Worm (Caenorhabditis elegans) whole organism, late embryonic: ENCODE measurements around the gene exc-14.

Experiments used
- F13H6.1 ChIP-seq: sonication (generic microtip); optimal IDR thresholded peaks from 2 replicates; lab custom pipeline; 2016; ENCODE audit warnings: missing genetic modification characterization, missing compliant biosample characterization
- ama-1 ChIP-seq: fragments of 150-350 bp; optimal IDR thresholded peaks from 2 replicates; lab custom pipeline; 2014
- ceh-22 ChIP-seq: sonication (generic microtip); optimal IDR thresholded peaks from 2 replicates; lab custom pipeline; 2017; ENCODE audit warnings: missing biosample characterization, missing genetic modification characterization
- che-1 ChIP-seq: sonication (generic microtip); optimal IDR thresholded peaks from 2 replicates; lab custom pipeline; 2016; ENCODE audit warnings: mild to moderate bottlenecking, missing genetic modification characterization, missing compliant biosample characterization
- elt-2 ChIP-seq: sonication (generic microtip); optimal IDR thresholded peaks from 2 replicates; lab custom pipeline; 2016; ENCODE audit warnings: missing genetic modification reagents, missing genetic modification characterization, missing compliant biosample characterization
- ets-4 ChIP-seq: sonication (generic microtip); optimal IDR thresholded peaks from 2 replicates; lab custom pipeline; 2016; ENCODE audit warnings: missing genetic modification characterization, missing compliant biosample characterization
- hlh-6 ChIP-seq: sonication (generic microtip); optimal IDR thresholded peaks from 2 replicates; lab custom pipeline; 2016; ENCODE audit warnings: missing genotype, missing genetic modification characterization, missing compliant biosample characterization
- pag-3 ChIP-seq: sonication (generic microtip); optimal IDR thresholded peaks from 2 replicates; lab custom pipeline; 2016; ENCODE audit warnings: missing compliant biosample characterization, missing genetic modification characterization, borderline replicate concordance
- pha-4 ChIP-seq: fragments of 150-350 bp; optimal IDR thresholded peaks from 2 replicates; lab custom pipeline; 2018; ENCODE audit warnings: missing biosample characterization, missing genetic modification reagents, missing genetic modification characterization
- pqm-1 ChIP-seq: sonication (generic microtip); optimal IDR thresholded peaks from 2 replicates; lab custom pipeline; 2016; ENCODE audit warnings: missing genetic modification characterization, missing compliant biosample characterization
- rnt-1 ChIP-seq: sonication (generic microtip); optimal IDR thresholded peaks from 2 replicates; lab custom pipeline; 2016; ENCODE audit warnings: missing genetic modification characterization, missing compliant biosample characterization
- tbx-7 ChIP-seq: sonication (generic microtip); optimal IDR thresholded peaks from 2 replicates; lab custom pipeline; 2016; ENCODE audit warnings: missing genotype, missing genetic modification characterization, missing compliant biosample characterization
- ttx-3 ChIP-seq: sonication (generic microtip); optimal IDR thresholded peaks from 2 replicates; lab custom pipeline; 2016; ENCODE audit warnings: missing genetic modification reagents, missing genetic modification characterization, missing compliant biosample characterization

DNA sequence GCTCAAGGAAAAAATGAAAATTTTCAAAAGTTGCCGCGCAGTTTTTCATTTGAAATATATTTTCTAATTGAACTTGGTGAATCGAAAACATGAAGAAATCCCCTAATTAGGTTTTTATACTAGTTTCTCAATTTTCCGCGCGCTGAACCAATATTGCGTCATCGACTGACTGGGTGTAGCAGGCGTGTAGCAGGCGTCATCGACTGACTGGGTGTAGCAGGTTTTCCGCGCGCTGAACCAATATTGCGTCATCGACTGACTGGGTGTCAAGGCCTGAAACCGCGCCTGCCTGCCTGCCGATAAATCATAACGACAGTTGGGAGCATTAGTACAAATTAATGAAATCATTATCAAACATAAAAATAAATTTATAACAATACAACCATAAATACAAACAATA lies 22.6 kb downstream of the exc-14 start:
- TF ChIP-seq rnt-1 (no peak), che-1 (tag; lab: Kevin White, UChicago) (no peak), ets-4 (tag; lab: Kevin White, UChicago) (no peak), pag-3 (no peak), F13H6.1 (no peak), ama-1 (lab: Kevin White, UChicago) (no peak), pqm-1 (tag; lab: Kevin White, UChicago) (no peak), pha-4 (tag; lab: Kevin White, UChicago) (no peak), elt-2 (tag; lab: Kevin White, UChicago) (peak; percentile 7), ceh-22 (no peak), ttx-3 (tag; lab: Kevin White, UChicago) (no peak), hlh-6 (no peak), tbx-7 (tag; lab: Kevin White, UChicago) (no peak)
